Worm (Caenorhabditis elegans) whole organism, L1 larva: ENCODE measurements around the gene gst-44.

ENCODE experiments used
- C04F5.9 ChIP-seq: sonication (generic microtip); optimal IDR thresholded peaks from 2 replicates; lab custom pipeline; 2016; ENCODE audit warnings: missing genetic modification characterization, missing compliant biosample characterization
- C34B4.2 ChIP-seq: sonication (generic microtip); optimal IDR thresholded peaks from 2 replicates; lab custom pipeline; 2017; ENCODE audit warnings: mild to moderate bottlenecking, missing genetic modification characterization, missing compliant biosample characterization
- aha-1 ChIP-seq: fragments of 150-350 bp; optimal IDR thresholded peaks from 2 replicates; lab custom pipeline; 2014; ENCODE audit warnings: missing biosample characterization, missing genetic modification characterization
- blmp-1 ChIP-seq: fragments of 150-350 bp; optimal IDR thresholded peaks from 2 replicates; lab custom pipeline; 2014; ENCODE audit warnings: missing biosample characterization, missing genetic modification characterization
- ceh-90 ChIP-seq: sonication (generic microtip); optimal IDR thresholded peaks from 2 replicates; lab custom pipeline; 2016; ENCODE audit warnings: missing genetic modification characterization, missing compliant biosample characterization
- ces-1 ChIP-seq: fragments of 150-350 bp; optimal IDR thresholded peaks from 2 replicates; lab custom pipeline; 2014; ENCODE audit warnings: missing biosample characterization, missing genetic modification reagents, missing genetic modification characterization
- dpl-1 ChIP-seq, 3 experiments: fragments of 150-350 bp in 2 of 3; sonication (generic microtip) in 1 of 3; optimal IDR thresholded peaks; 2 replicates each; lab custom pipeline; 2014 to 2017; ENCODE audit warnings: missing biosample characterization in 3 of 3, missing genetic modification characterization in 3 of 3, missing genetic modification reagents in 3 of 3
- efl-1 ChIP-seq, 4 experiments: fragments of 150-350 bp; optimal IDR thresholded peaks in 3 of 4; peaks in 1 of 4; 1 replicate in 1 of 4; 2 replicates in 3 of 4; lab custom pipeline; 2014; ENCODE audit warnings: missing biosample characterization in 2 of 4, missing genetic modification characterization in 2 of 4, missing genetic modification reagents in 2 of 4
- efl-3 ChIP-seq: fragments of 200-800 bp; sonication (Bioruptor generic); optimal IDR thresholded peaks from 2 replicates; lab custom pipeline; 2018; ENCODE audit warnings: mild to moderate bottlenecking, missing genetic modification characterization, missing compliant biosample characterization
- elt-2 ChIP-seq: sonication (generic microtip); optimal IDR thresholded peaks from 2 replicates; lab custom pipeline; 2016; ENCODE audit warnings: missing genetic modification characterization, mild to moderate bottlenecking, inconsistent platforms, missing compliant biosample characterization, missing genetic modification reagents
- elt-3 ChIP-seq, 6 experiments: fragments of 150-350 bp in 1 of 6; sonication (generic microtip); optimal IDR thresholded peaks; 2 replicates each; lab custom pipeline; 2017 to 2018; ENCODE audit warnings: missing biosample characterization in 6 of 6, missing genetic modification characterization in 6 of 6, inconsistent platforms in 1 of 6
- fkh-10 ChIP-seq: sonication (generic microtip); optimal IDR thresholded peaks from 2 replicates; lab custom pipeline; 2017; ENCODE audit warnings: missing biosample characterization, missing genetic modification reagents, missing genetic modification characterization
- fkh-4 ChIP-seq: sonication (generic microtip); optimal IDR thresholded peaks from 2 replicates; lab custom pipeline; 2016; ENCODE audit warnings: missing compliant biosample characterization, missing genetic modification characterization, borderline replicate concordance
- fkh-8 ChIP-seq: sonication (generic microtip); optimal IDR thresholded peaks from 2 replicates; lab custom pipeline; 2016; ENCODE audit warnings: mild to moderate bottlenecking, missing genetic modification characterization, missing compliant biosample characterization
- grh-1 ChIP-seq: fragments of 200-800 bp; sonication (Bioruptor generic); IDR thresholded peaks from 2 replicates; pipeline ENCODE4 v1.3.6; 2022; ENCODE audit warnings: missing genetic modification reagents, missing genetic modification characterization, missing compliant biosample characterization
- hlh-4 ChIP-seq: sonication (generic microtip); optimal IDR thresholded peaks from 2 replicates; lab custom pipeline; 2016; ENCODE audit warnings: mild to moderate bottlenecking, missing genetic modification characterization, missing compliant biosample characterization
- hpl-2 ChIP-seq: fragments of 150-350 bp; optimal IDR thresholded peaks from 2 replicates; lab custom pipeline; 2014; ENCODE audit warnings: missing biosample characterization, missing genetic modification reagents, missing genetic modification characterization
- isw-1 ChIP-seq: fragments of 200-800 bp; sonication (Bioruptor generic); IDR thresholded peaks from 2 replicates; pipeline ENCODE4 v1.3.6; 2022; ENCODE audit warnings: missing genetic modification characterization, missing compliant biosample characterization
- lin-14 ChIP-seq: fragments of 200-800 bp; sonication (Bioruptor generic); optimal IDR thresholded peaks from 2 replicates; lab custom pipeline; 2018; ENCODE audit warnings: mild to moderate bottlenecking, missing genetic modification characterization, moderate library complexity, missing compliant biosample characterization
- lin-35 ChIP-seq, 2 experiments: fragments of 150-350 bp; optimal IDR thresholded peaks; 2 replicates each; lab custom pipeline; 2014; ENCODE audit warnings: missing biosample characterization in 2 of 2, missing genetic modification characterization in 2 of 2, missing genetic modification reagents in 2 of 2
- lin-39 ChIP-seq: fragments of 150-350 bp; optimal IDR thresholded peaks from 2 replicates; lab custom pipeline; 2014; ENCODE audit warnings: missing biosample characterization, missing genetic modification reagents, missing genetic modification characterization
- lsy-2 ChIP-seq, 2 experiments: fragments of 150-350 bp; optimal IDR thresholded peaks; 2 replicates each; lab custom pipeline; 2014; ENCODE audit warnings: missing biosample characterization in 2 of 2, missing genetic modification characterization in 2 of 2
- mdl-1 ChIP-seq, 2 experiments: fragments of 150-350 bp; optimal IDR thresholded peaks; 2 replicates each; lab custom pipeline; 2014 to 2017; ENCODE audit warnings: missing biosample characterization in 2 of 2, missing genetic modification characterization in 2 of 2, inconsistent platforms in 1 of 2
- mep-1 ChIP-seq: fragments of 150-350 bp; optimal IDR thresholded peaks from 2 replicates; lab custom pipeline; 2014; ENCODE audit warnings: missing biosample characterization, missing genetic modification characterization
- nhr-19 ChIP-seq: fragments of 200-800 bp; sonication (Bioruptor generic); conservative IDR thresholded peaks from 2 replicates; pipeline ENCODE4 v1.3.6; 2022; ENCODE audit warnings: missing genetic modification characterization, missing compliant biosample characterization
- nhr-20 ChIP-seq: sonication (generic microtip); optimal IDR thresholded peaks from 2 replicates; lab custom pipeline; 2016; ENCODE audit warnings: mild to moderate bottlenecking, missing genetic modification characterization, missing compliant biosample characterization
- nhr-47 ChIP-seq: sonication (generic microtip); optimal IDR thresholded peaks from 2 replicates; lab custom pipeline; 2016; ENCODE audit warnings: mild to moderate bottlenecking, missing genetic modification characterization, moderate library complexity, missing compliant biosample characterization
- nhr-71 ChIP-seq: sonication (generic microtip); optimal IDR thresholded peaks from 2 replicates; lab custom pipeline; 2016; ENCODE audit warnings: mild to moderate bottlenecking, missing genetic modification characterization, moderate library complexity, missing compliant biosample characterization
- pax-3 ChIP-seq: fragments of 200-800 bp; sonication (Bioruptor generic); optimal IDR thresholded peaks from 2 replicates; lab custom pipeline; 2018; ENCODE audit warnings: mild to moderate bottlenecking, missing genetic modification characterization, moderate library complexity, missing compliant biosample characterization
- pqm-1 ChIP-seq: sonication (generic microtip); optimal IDR thresholded peaks from 3 replicates; lab custom pipeline; 2017; ENCODE audit warnings: missing biosample characterization, missing genetic modification characterization
- rnt-1 ChIP-seq: sonication (generic microtip); optimal IDR thresholded peaks from 2 replicates; lab custom pipeline; 2016; ENCODE audit warnings: mild to moderate bottlenecking, missing genetic modification characterization, moderate library complexity, missing compliant biosample characterization
- skn-1 ChIP-seq: fragments of 150-350 bp; optimal IDR thresholded peaks from 2 replicates; lab custom pipeline; 2014; ENCODE audit warnings: missing biosample characterization, missing genetic modification characterization
- snpc-4 ChIP-seq: fragments of 150-350 bp; optimal IDR thresholded peaks from 2 replicates; lab custom pipeline; 2014; ENCODE audit warnings: missing biosample characterization, missing genetic modification characterization
- sox-4 ChIP-seq: sonication (generic microtip); optimal IDR thresholded peaks from 2 replicates; lab custom pipeline; 2016; ENCODE audit warnings: missing genetic modification characterization, missing compliant biosample characterization
- sup-37 ChIP-seq: fragments of 200-800 bp; sonication (Bioruptor generic); optimal IDR thresholded peaks from 2 replicates; lab custom pipeline; 2018; ENCODE audit warnings: mild to moderate bottlenecking, missing genetic modification characterization, missing compliant biosample characterization
- swsn-7 ChIP-seq: sonication (generic microtip); optimal IDR thresholded peaks from 2 replicates; lab custom pipeline; 2016; ENCODE audit warnings: missing genetic modification characterization, missing compliant biosample characterization
- tlp-1 ChIP-seq: fragments of 150-350 bp; optimal IDR thresholded peaks from 2 replicates; lab custom pipeline; 2014; ENCODE audit warnings: missing biosample characterization, missing genetic modification characterization
- unc-130 ChIP-seq: fragments of 150-350 bp; optimal IDR thresholded peaks from 2 replicates; lab custom pipeline; 2017; ENCODE audit warnings: missing biosample characterization, missing genetic modification characterization, inconsistent platforms
- unc-30 ChIP-seq: sonication (generic microtip); optimal IDR thresholded peaks from 2 replicates; lab custom pipeline; 2017; ENCODE audit warnings: missing biosample characterization, missing genetic modification characterization
- zag-1 ChIP-seq: fragments of 150-350 bp; optimal IDR thresholded peaks from 2 replicates; lab custom pipeline; 2014; ENCODE audit warnings: missing biosample characterization, missing genetic modification characterization
- zip-4 ChIP-seq: fragments of 200-800 bp; sonication (Bioruptor generic); optimal IDR thresholded peaks from 2 replicates; lab custom pipeline; 2018; ENCODE audit warnings: mild to moderate bottlenecking, missing genetic modification characterization, moderate library complexity, missing compliant biosample characterization
- ztf-11 ChIP-seq, 2 experiments: sonication (generic microtip); optimal IDR thresholded peaks; 2 replicates each; lab custom pipeline; 2016 to 2017; ENCODE audit warnings: missing genetic modification characterization in 2 of 2, missing biosample characterization in 1 of 2, missing compliant biosample characterization in 1 of 2
- ztf-4 ChIP-seq: fragments of 150-350 bp; optimal IDR thresholded peaks from 2 replicates; lab custom pipeline; 2014; ENCODE audit warnings: missing biosample characterization, missing genetic modification characterization

gst-44 gene

DNA sequence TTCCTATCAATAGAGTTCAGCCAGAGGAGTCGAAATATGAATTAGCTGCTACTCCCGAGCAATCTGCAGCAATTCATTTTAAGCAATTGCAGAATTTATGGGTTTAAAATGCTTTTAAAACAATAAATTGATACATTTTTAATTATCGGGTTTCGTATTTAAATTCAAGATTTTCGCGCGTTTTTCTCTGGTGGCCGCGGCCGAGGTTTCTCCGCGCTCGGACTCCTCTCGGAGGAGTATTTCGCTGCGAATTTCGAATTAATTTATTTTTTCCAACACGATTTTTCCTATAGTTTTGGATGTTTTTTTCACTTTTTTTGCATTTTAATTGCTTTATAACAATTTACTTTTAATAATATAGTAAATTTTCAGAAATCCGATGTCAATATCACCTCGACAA is 10.8 kb downstream of the gst-44 start, which contains the start of gene F13A7.14 (continued):
- TF ChIP-seq ztf-4 (tag; lab: Kevin White, UChicago) (peak; percentile 58), lin-39 (peak; percentile 78), elt-2 (tag; lab: Kevin White, UChicago) (peak; percentile 81), mdl-1 (tag; optimal IDR thresholded peaks at IDR 0.05; lab: Kevin White, UChicago) (peak in 1 of 2 experiments; percentile 47), unc-130 (tag; lab: Kevin White, UChicago) (peak; percentile 79), hpl-2 (no peak), pax-3 (tag; lab: Kevin White, UChicago) (peak; percentile 94), skn-1 (tag; lab: Kevin White, UChicago) (peak; percentile 85), ztf-11 (tag; optimal IDR thresholded peaks at IDR 0.05; lab: Kevin White, UChicago) (peak in 1 of 2 experiments; percentile 98), aha-1 (tag; lab: Kevin White, UChicago) (no peak), dpl-1 (GFP tag; optimal IDR thresholded peaks at IDR 0.05; lab: Kevin White, UChicago) (peak; percentile 95 to 98 (median 97)), snpc-4 (tag; lab: Kevin White, UChicago) (peak; percentile 84), C34B4.2 (no peak), blmp-1 (tag; lab: Kevin White, UChicago) (peak; percentile 46), sup-37 (peak; percentile 85), isw-1 (GFP tag; lab: Robert Waterston, UW) (peak; percentile 82), nhr-19 (peak; percentile 91), efl-3 (GFP tag; lab: Kevin White, UChicago) (peak; percentile 79), sox-4 (peak; percentile 94), rnt-1 (tag; lab: Kevin White, UChicago) (peak; percentile 99), mep-1 (tag; lab: Kevin White, UChicago) (peak; percentile 79), ces-1 (GFP tag; lab: Kevin White, UChicago) (no peak), unc-30 (tag; lab: Kevin White, UChicago) (no peak), nhr-47 (tag; lab: Kevin White, UChicago) (peak; percentile 95), fkh-4 (peak; percentile 97), zag-1 (tag; lab: Kevin White, UChicago) (no peak), ceh-90 (tag; lab: Kevin White, UChicago) (peak; percentile 95), lin-14 (GFP tag; lab: Kevin White, UChicago) (peak; percentile 82), nhr-20 (tag; lab: Kevin White, UChicago) (peak; percentile 92), fkh-10 (GFP tag; lab: Kevin White, UChicago) (no peak), elt-3 (tag; optimal IDR thresholded peaks at IDR 0.05; lab: Kevin White, UChicago) (peak in 2 of 6 experiments; percentile 29 to 87)
- TF ChIP-seq, all 84 proteins: peak for 60

ce11 chrV:16403974-16404373 is 13.3 kb downstream of the gst-44 start, which contains the start of gene syp-1:
Gene syp-1 (plus strand): TSS chrV:16404274.
- TF ChIP-seq fkh-8 = no peak
- no peak for TF ChIP-seq nhr-71 (tag; lab: Kevin White, UChicago)
- no peak for TF ChIP-seq elt-2 (tag; lab: Kevin White, UChicago)
- TF ChIP-seq C04F5.9 = no peak
- no peak for TF ChIP-seq snpc-4 (tag; lab: Kevin White, UChicago)
- TF ChIP-seq rnt-1 (tag; lab: Kevin White, UChicago) = no peak
- no peak for TF ChIP-seq unc-30 (tag; lab: Kevin White, UChicago)
- TF ChIP-seq swsn-7 (tag; lab: Kevin White, UChicago) = no peak
- no peak for TF ChIP-seq tlp-1
- no peak for TF ChIP-seq grh-1 (GFP tag; lab: Robert Waterston, UW)
- no peak for TF ChIP-seq zag-1 (tag; lab: Kevin White, UChicago)
- TF ChIP-seq ceh-90 (tag; lab: Kevin White, UChicago) = no peak
- no peak for TF ChIP-seq pqm-1 (tag; lab: Kevin White, UChicago)
- TF ChIP-seq zip-4 (GFP tag; lab: Kevin White, UChicago) = no peak
- TF ChIP-seq lin-35 (GFP tag; optimal IDR thresholded peaks at IDR 0.05; lab: Kevin White, UChicago) = no peak
- no peak for TF ChIP-seq C34B4.2
- no peak for TF ChIP-seq lin-39
- no peak for TF ChIP-seq lsy-2 (tag; optimal IDR thresholded peaks at IDR 0.05; lab: Kevin White, UChicago)
- TF ChIP-seq hlh-4 (tag; lab: Kevin White, UChicago) = no peak
- TF ChIP-seq efl-1 (optimal IDR thresholded peaks at IDR 0.05; lab: Kevin White, UChicago) = no peak
- TF ChIP-seq efl-1 (GFP tag; optimal IDR thresholded peaks at IDR 0.05 in 1 of 2; lab: Kevin White, UChicago) = no peak
